Fruit fly (Drosophila melanogaster) whole organism, embryonic: ENCODE data around the gene Tsp68C.

Experiments
- Ada2b ChIP-seq: fragments of 200-800 bp; sonication (Bioruptor generic); IDR thresholded peaks from 2 replicates; pipeline ENCODE4 v1.3.6; 2022; ENCODE audit warnings: missing biosample characterization, missing genetic modification characterization
- Antp ChIP-seq: fragments of 200-800 bp; sonication (Bioruptor generic); optimal IDR thresholded peaks from 3 replicates; lab custom pipeline; 2016; ENCODE audit warnings: missing biosample characterization, missing genetic modification characterization
- B-H1 ChIP-seq: fragments of 200-800 bp; sonication (Bioruptor generic); IDR thresholded peaks from 3 replicates; pipeline ENCODE4 v1.3.6; 2022; ENCODE audit warnings: missing biosample characterization, missing genetic modification characterization
- Bgb ChIP-seq: fragments of 200-800 bp; sonication (Bioruptor generic); IDR thresholded peaks from 2 replicates; pipeline ENCODE4 v1.3.6; 2022; ENCODE audit warnings: missing biosample characterization, missing genetic modification characterization; ENCODE audit not compliant: partially characterized antibody
- CG13424 ChIP-seq: fragments of 200-800 bp; sonication (Bioruptor generic); optimal IDR thresholded peaks from 2 replicates; lab custom pipeline; 2019; ENCODE audit warnings: missing biosample characterization, mild to moderate bottlenecking, missing genetic modification characterization, moderate library complexity
- CG13624 ChIP-seq: fragments of 200-800 bp; sonication (Bioruptor generic); optimal IDR thresholded peaks from 2 replicates; lab custom pipeline; 2016; ENCODE audit warnings: missing biosample characterization, missing genetic modification characterization
- CG15011 ChIP-seq: fragments of 200-800 bp; sonication (Bioruptor generic); optimal IDR thresholded peaks from 3 replicates; lab custom pipeline; 2018; ENCODE audit warnings: missing biosample characterization, mild to moderate bottlenecking, missing genetic modification characterization
- CG15073 ChIP-seq: fragments of 200-800 bp; sonication (Bioruptor generic); optimal IDR thresholded peaks from 2 replicates; lab custom pipeline; 2016; ENCODE audit warnings: missing biosample characterization, missing genetic modification characterization
- CG15514 ChIP-seq: fragments of 200-800 bp; sonication (Bioruptor generic); optimal IDR thresholded peaks from 3 replicates; lab custom pipeline; 2017; ENCODE audit warnings: missing biosample characterization, missing genetic modification characterization, mild to moderate bottlenecking, moderate library complexity, missing genetic modification reagents
- CG17328 ChIP-seq: fragments of 200-800 bp; sonication (Bioruptor generic); IDR thresholded peaks from 2 replicates; pipeline ENCODE4 v1.3.6; 2022; ENCODE audit warnings: missing biosample characterization, missing genetic modification characterization
- CG17612 ChIP-seq: fragments of 200-800 bp; sonication (Bioruptor generic); IDR thresholded peaks from 2 replicates; pipeline ENCODE4 v1.3.6; 2022; ENCODE audit warnings: missing biosample characterization, missing genetic modification characterization
- CG17802 ChIP-seq: fragments of 200-800 bp; sonication (Bioruptor generic); optimal IDR thresholded peaks from 2 replicates; lab custom pipeline; 2018; ENCODE audit warnings: missing biosample characterization, mild to moderate bottlenecking, missing genetic modification characterization, moderate library complexity
- CG1792 ChIP-seq: fragments of 200-800 bp; sonication (Bioruptor generic); optimal IDR thresholded peaks from 2 replicates; lab custom pipeline; 2016; ENCODE audit warnings: missing biosample characterization, missing genetic modification characterization
- CG18764 ChIP-seq: fragments of 200-800 bp; sonication (Bioruptor generic); optimal IDR thresholded peaks from 3 replicates; lab custom pipeline; 2016; ENCODE audit warnings: missing biosample characterization, missing genetic modification characterization
- CG2129 ChIP-seq: fragments of 200-800 bp; sonication (Bioruptor generic); IDR thresholded peaks from 2 replicates; pipeline ENCODE4 v1.3.6; 2022; ENCODE audit warnings: missing biosample characterization, missing genetic modification characterization; ENCODE audit not compliant: partially characterized antibody
- CG3065 ChIP-seq: fragments of 200-800 bp; sonication (Bioruptor generic); optimal IDR thresholded peaks from 2 replicates; lab custom pipeline; 2016; ENCODE audit warnings: missing biosample characterization, missing genetic modification characterization
- CG3163 ChIP-seq: fragments of 200-800 bp; sonication (Bioruptor generic); optimal IDR thresholded peaks from 3 replicates; lab custom pipeline; 2016; ENCODE audit warnings: missing biosample characterization, missing genetic modification characterization
- CG3407 ChIP-seq: fragments of 200-800 bp; sonication (Bioruptor generic); optimal IDR thresholded peaks from 2 replicates; lab custom pipeline; 2018; ENCODE audit warnings: missing biosample characterization, mild to moderate bottlenecking, missing genetic modification characterization
- CG4730 ChIP-seq: fragments of 200-800 bp; sonication (Bioruptor generic); IDR thresholded peaks from 2 replicates; pipeline ENCODE4 v1.3.6; 2022; ENCODE audit warnings: missing biosample characterization, missing genetic modification characterization
- CG5180 ChIP-seq: fragments of 200-800 bp; sonication (Bioruptor generic); optimal IDR thresholded peaks from 3 replicates; lab custom pipeline; 2017; ENCODE audit warnings: missing biosample characterization, missing genetic modification characterization, mild to moderate bottlenecking, moderate library complexity, missing genetic modification reagents
- CG6175 ChIP-seq: fragments of 200-800 bp; sonication (Bioruptor generic); IDR thresholded peaks from 3 replicates; pipeline ENCODE4 v1.3.6; 2022; ENCODE audit warnings: missing biosample characterization, missing genetic modification characterization
- CG6689 ChIP-seq: fragments of 200-800 bp; sonication (Bioruptor generic); IDR thresholded peaks from 2 replicates; pipeline ENCODE4 v1.3.6; 2022; ENCODE audit warnings: missing biosample characterization, missing genetic modification characterization
- CG7357 ChIP-seq: fragments of 200-800 bp; sonication (Bioruptor generic); IDR thresholded peaks from 3 replicates; pipeline ENCODE4 v1.3.6; 2022; ENCODE audit warnings: missing biosample characterization, missing genetic modification characterization
- CG7839 ChIP-seq: fragments of 200-800 bp; sonication (Bioruptor generic); optimal IDR thresholded peaks from 3 replicates; lab custom pipeline; 2018; ENCODE audit warnings: missing biosample characterization, mild to moderate bottlenecking, missing genetic modification characterization, moderate library complexity
- CG8359 ChIP-seq: fragments of 200-800 bp; sonication (Bioruptor generic); optimal IDR thresholded peaks from 2 replicates; lab custom pipeline; 2017; ENCODE audit warnings: missing biosample characterization, mild to moderate bottlenecking, missing genetic modification characterization, borderline replicate concordance
- CG8478 ChIP-seq: fragments of >200 bp; optimal IDR thresholded peaks from 2 replicates; lab custom pipeline; 2018
- CG9876 ChIP-seq: fragments of 200-800 bp; sonication (Bioruptor generic); optimal IDR thresholded peaks from 2 replicates; lab custom pipeline; 2016; ENCODE audit warnings: missing biosample characterization, missing genetic modification characterization
- CTCF ChIP-seq: fragments of 200-800 bp; sonication (Bioruptor generic); optimal IDR thresholded peaks from 2 replicates; lab custom pipeline; 2017; ENCODE audit warnings: missing biosample characterization, mild to moderate bottlenecking, missing genetic modification characterization, moderate library complexity
- D19B ChIP-seq: fragments of 200-800 bp; sonication (Bioruptor generic); optimal IDR thresholded peaks from 2 replicates; lab custom pipeline; 2017; ENCODE audit warnings: missing biosample characterization, mild to moderate bottlenecking, missing genetic modification characterization
- Dll ChIP-seq: fragments of 200-800 bp; sonication (Bioruptor generic); IDR thresholded peaks from 4 replicates; pipeline ENCODE4 v1.3.6; 2022; ENCODE audit warnings: missing biosample characterization, missing genetic modification characterization; ENCODE audit not compliant: partially characterized antibody
- Fer1 ChIP-seq: fragments of 200-800 bp; sonication (Bioruptor generic); optimal IDR thresholded peaks from 2 replicates; lab custom pipeline; 2017; ENCODE audit warnings: missing biosample characterization, mild to moderate bottlenecking, missing genetic modification characterization
- HmgD ChIP-seq: fragments of 200-800 bp; sonication (Bioruptor generic); optimal IDR thresholded peaks from 3 replicates; lab custom pipeline; 2016; ENCODE audit warnings: missing biosample characterization, missing genetic modification characterization
- Hr78 ChIP-seq, 2 experiments: fragments of 200-800 bp in 1 of 2; fragments of >200 bp in 1 of 2; sonication (Bioruptor generic) in 1 of 2; optimal IDR thresholded peaks; 2 replicates each; lab custom pipeline; 2017 to 2019; ENCODE audit warnings: missing biosample characterization in 2 of 2, missing genetic modification characterization in 2 of 2, mild to moderate bottlenecking in 1 of 2, moderate library complexity in 1 of 2
- Optix ChIP-seq: fragments of 200-800 bp; sonication (Bioruptor generic); IDR thresholded peaks from 3 replicates; pipeline ENCODE4 v1.3.6; 2022; ENCODE audit warnings: missing biosample characterization, missing genetic modification characterization
- Ptx1 ChIP-seq: fragments of 200-800 bp; sonication (Bioruptor generic); IDR thresholded peaks from 2 replicates; pipeline ENCODE4 v1.3.6; 2022; ENCODE audit warnings: missing biosample characterization, missing genetic modification characterization
- Sin3A ChIP-seq: fragments of >200 bp; optimal IDR thresholded peaks from 2 replicates; lab custom pipeline; 2018
- Tbp ChIP-seq: fragments of >200 bp; optimal IDR thresholded peaks from 2 replicates; lab custom pipeline; 2018; ENCODE audit warnings: missing biosample characterization, missing genetic modification characterization
- chn ChIP-seq: fragments of 200-800 bp; sonication (Bioruptor generic); optimal IDR thresholded peaks from 2 replicates; lab custom pipeline; 2016; ENCODE audit warnings: missing biosample characterization, missing genetic modification characterization
- croc ChIP-seq: fragments of 200-800 bp; sonication (Bioruptor generic); conservative IDR thresholded peaks from 3 replicates; pipeline ENCODE4 v1.3.6; 2022; ENCODE audit warnings: missing biosample characterization, missing genetic modification characterization
- dpn ChIP-seq, 2 experiments: fragments of 200-800 bp; sonication (Bioruptor generic); optimal IDR thresholded peaks; 3 replicates each; lab custom pipeline; 2016; ENCODE audit warnings: missing biosample characterization in 2 of 2, missing genetic modification characterization in 2 of 2
- gem ChIP-seq: fragments of 200-800 bp; sonication (Bioruptor generic); optimal IDR thresholded peaks from 2 replicates; lab custom pipeline; 2019; ENCODE audit warnings: missing biosample characterization, mild to moderate bottlenecking, missing genetic modification characterization, moderate library complexity
- her ChIP-seq: fragments of 200-800 bp; sonication (Bioruptor generic); optimal IDR thresholded peaks from 2 replicates; lab custom pipeline; 2016; ENCODE audit warnings: missing biosample characterization, missing genetic modification characterization
- ind ChIP-seq: fragments of 200-800 bp; sonication (Bioruptor generic); optimal IDR thresholded peaks from 3 replicates; lab custom pipeline; 2016; ENCODE audit warnings: missing biosample characterization, missing genetic modification characterization
- jing ChIP-seq: fragments of 200-800 bp; sonication (Bioruptor generic); optimal IDR thresholded peaks from 2 replicates; lab custom pipeline; 2018; ENCODE audit warnings: missing biosample characterization, mild to moderate bottlenecking, missing genetic modification characterization
- lmd ChIP-seq: fragments of 200-800 bp; sonication (Bioruptor generic); IDR thresholded peaks from 2 replicates; pipeline ENCODE4 v1.3.6; 2022; ENCODE audit warnings: missing biosample characterization, missing genetic modification characterization
- nom ChIP-seq: fragments of 200-800 bp; sonication (Bioruptor generic); optimal IDR thresholded peaks from 2 replicates; lab custom pipeline; 2017; ENCODE audit warnings: missing biosample characterization, missing genetic modification characterization, mild to moderate bottlenecking, moderate library complexity, missing genetic modification reagents
- org-1 ChIP-seq: fragments of 200-800 bp; sonication (Bioruptor generic); optimal IDR thresholded peaks from 2 replicates; lab custom pipeline; 2017; ENCODE audit warnings: missing biosample characterization, missing genetic modification characterization
- pan ChIP-seq, 4 experiments: fragments of >200 bp in 3 of 4; fragments of 200-800 bp in 1 of 4; sonication (Bioruptor generic) in 1 of 4; optimal IDR thresholded peaks in 3 of 4; IDR thresholded peaks in 1 of 4; 2 replicates each; pipeline versions ENCODE4 v1.3.6 to Lab custom; 2017 to 2022; ENCODE audit warnings: missing biosample characterization in 2 of 4, missing genetic modification characterization in 2 of 4, mixed read lengths in 1 of 4
- pb ChIP-seq: fragments of 200-800 bp; sonication (Bioruptor generic); optimal IDR thresholded peaks from 3 replicates; lab custom pipeline; 2016; ENCODE audit warnings: missing biosample characterization, missing genetic modification characterization
- pum ChIP-seq: fragments of 200-800 bp; sonication (Bioruptor generic); optimal IDR thresholded peaks from 2 replicates; lab custom pipeline; 2016; ENCODE audit warnings: missing biosample characterization, missing genetic modification characterization
- twi ChIP-seq: fragments of 200-800 bp; optimal IDR thresholded peaks from 2 replicates; lab custom pipeline; 2019; ENCODE audit warnings: missing biosample characterization, mild to moderate bottlenecking, missing genetic modification characterization, moderate library complexity
- zf30C ChIP-seq: fragments of 200-800 bp; sonication (Bioruptor generic); optimal IDR thresholded peaks from 3 replicates; lab custom pipeline; 2018; ENCODE audit warnings: missing biosample characterization, mild to moderate bottlenecking, missing genetic modification characterization

The Tsp68C gene

dm6 chr3L:13845292-13845691 is 1.8 kb downstream of the Tsp68C start (continued):
- TF ChIP-seq org-1 (no peak), CG15514 (GFP tag; lab: Kevin White, UChicago) (peak; percentile 60), pan (optimal IDR thresholded peaks at IDR 0.05; lab: Kevin White, UChicago) (no peak), pan (GFP tag; optimal IDR thresholded peaks at IDR 0.05 in 1 of 2, IDR thresholded peaks at IDR 0.05 in 1 of 2) (peak in 1 of 2 experiments; percentile 38), CG8359 (GFP tag; lab: Kevin White, UChicago) (no peak), CG15073 (GFP tag; lab: Kevin White, UChicago) (no peak), Bgb (GFP tag; lab: Robert Waterston, UW) (peak; percentile 67), croc (GFP tag; lab: Robert Waterston, UW) (peak; percentile 33; the same call in 1 of the 3 replicates), jing (GFP tag; lab: Kevin White, UChicago) (no peak), Fer1 (GFP tag; lab: Kevin White, UChicago) (no peak), Optix (GFP tag; lab: Robert Waterston, UW) (no peak), Tbp (GFP tag; lab: Kevin White, UChicago) (no peak), lmd (GFP tag; lab: Robert Waterston, UW) (peak; percentile 50; the same call in 1 of the 2 replicates), CG3065 (GFP tag; lab: Kevin White, UChicago) (no peak), CG9876 (GFP tag; lab: Kevin White, UChicago) (peak; percentile 15), ind (GFP tag; lab: Kevin White, UChicago) (peak; percentile 26), dpn (GFP tag; optimal IDR thresholded peaks at IDR 0.05; lab: Kevin White, UChicago) (peak in 1 of 2 experiments; percentile 49), CG17612 (GFP tag; lab: Robert Waterston, UW) (no peak), CG4730 (GFP tag; lab: Robert Waterston, UW) (peak; percentile 34; the same call in 1 of the 2 replicates), CG5180 (GFP tag; lab: Kevin White, UChicago) (no peak), her (GFP tag; lab: Kevin White, UChicago) (no peak), Antp (GFP tag; lab: Kevin White, UChicago) (peak; percentile 16), CG13624 (GFP tag; lab: Kevin White, UChicago) (no peak), nom (no peak), Ptx1 (GFP tag; lab: Robert Waterston, UW) (peak; percentile 67), CG3163 (GFP tag; lab: Kevin White, UChicago) (peak; percentile 30), CG6175 (no peak), Dll (GFP tag; lab: Robert Waterston, UW) (no peak), zf30C (no peak), HmgD (GFP tag; lab: Kevin White, UChicago) (peak; percentile 92), CG17328 (GFP tag; lab: Robert Waterston, UW) (no peak), CG7357 (no peak), CTCF (GFP tag; lab: Kevin White, UChicago) (peak; percentile 96), CG15011 (GFP tag; lab: Kevin White, UChicago) (no peak), CG18764 (no peak), CG13424 (no peak), CG17802 (no peak), gem (tag; lab: Kevin White, UChicago) (no peak), pb (peak; percentile 22), CG7839 (tag; lab: Kevin White, UChicago) (no peak), Sin3A (lab: Kevin White, UChicago) (no peak), CG1792 (GFP tag; lab: Kevin White, UChicago) (no peak), CG2129 (no peak), twi (no peak), D19B (no peak), B-H1 (no peak; the same call in 2 of the 3 replicates), chn (GFP tag; lab: Kevin White, UChicago) (no peak), CG3407 (GFP tag; lab: Kevin White, UChicago) (no peak), pum (peak; percentile 47), CG8478 (lab: Kevin White, UChicago) (peak; percentile 87), Ada2b (GFP tag; lab: Robert Waterston, UW) (no peak), Hr78 (GFP tag; optimal IDR thresholded peaks at IDR 0.05; lab: Kevin White, UChicago) (no peak), CG6689 (no peak)
